Worm (Caenorhabditis elegans): ENCODE data around the gene F35C11.3.

DNA sequence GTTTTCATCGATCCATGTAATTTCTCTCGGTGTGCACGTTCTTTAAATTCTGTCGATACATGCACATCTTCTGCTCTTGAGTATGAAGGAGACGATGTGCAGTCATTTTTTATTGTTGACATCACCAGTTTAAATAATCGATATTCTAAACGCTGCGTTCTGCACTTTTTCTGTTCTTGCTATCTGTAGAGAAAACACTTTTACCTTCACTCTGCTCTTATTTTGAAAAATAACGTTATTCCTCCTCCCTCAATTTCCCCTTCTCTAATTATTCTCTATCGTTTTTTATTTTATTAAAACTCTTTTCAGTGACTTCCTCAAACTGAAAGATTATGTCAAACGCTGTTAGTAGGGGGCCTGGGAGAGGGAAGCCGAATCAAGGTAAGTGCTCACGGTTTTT is 29.7 kb upstream of the F35C11.3 start, which contains the start of gene ifg-1:
- no peak for TF ChIP-seq pha-4 (tag; optimal IDR thresholded peaks at IDR 0.05)
- no peak for TF ChIP-seq mec-3 (tag; optimal IDR thresholded peaks at IDR 0.05; ENCODE audit: borderline replicate concordance)
- TF ChIP-seq unc-55 (GFP tag; optimal IDR thresholded peaks at IDR 0.05), result no peak
- TF ChIP-seq tbx-2 (tag; optimal IDR thresholded peaks at IDR 0.05), result no peak
- TF ChIP-seq nhr-11 (tag; optimal IDR thresholded peaks at IDR 0.05), result no peak
- no peak for TF ChIP-seq F13H6.1 (tag; optimal IDR thresholded peaks at IDR 0.05)
- no peak for TF ChIP-seq nhr-232 (tag; optimal IDR thresholded peaks at IDR 0.05)
- TF ChIP-seq C38D4.7 (GFP tag; optimal IDR thresholded peaks at IDR 0.05), result no peak
- TF ChIP-seq fkh-6 (tag; optimal IDR thresholded peaks at IDR 0.05), result no peak
- no peak for TF ChIP-seq sox-4 (tag; optimal IDR thresholded peaks at IDR 0.05)
- TF ChIP-seq pqm-1 (tag; optimal IDR thresholded peaks at IDR 0.05), result no peak
- no peak for TF ChIP-seq ahr-1 (tag; optimal IDR thresholded peaks at IDR 0.05)
- TF ChIP-seq ets-4 (tag; optimal IDR thresholded peaks at IDR 0.05), result no peak
- no peak for TF ChIP-seq unc-3 (GFP tag; conservative IDR thresholded peaks at IDR 0.05)
- no peak for TF ChIP-seq unc-3 (tag; optimal IDR thresholded peaks at IDR 0.05)

Measured in whole organism, late embryonic.